Worm (Caenorhabditis elegans) whole organism, early embryonic: ENCODE results near the gene D1044.6.

ENCODE experiments used
- aly-1 ChIP-seq: sonication (generic microtip); optimal IDR thresholded peaks from 2 replicates; lab custom pipeline; 2016; ENCODE audit warnings: missing genetic modification characterization, missing compliant biosample characterization
- ceh-36 ChIP-seq: sonication (generic microtip); optimal IDR thresholded peaks from 2 replicates; lab custom pipeline; 2016; ENCODE audit warnings: missing genetic modification characterization, inconsistent platforms, missing compliant biosample characterization
- pes-1 ChIP-seq: fragments of 200-800 bp; sonication (Bioruptor generic); IDR thresholded peaks from 2 replicates; pipeline ENCODE4 v1.3.6; 2022; ENCODE audit warnings: missing genetic modification reagents, missing genetic modification characterization, missing compliant biosample characterization

- TF ChIP-seq ceh-36 (tag; lab: Kevin White, UChicago) (no peak), aly-1 (no peak), pes-1 (GFP tag; lab: Robert Waterston, UW) (no peak)
These were observed 7.9 kb upstream of the D1044.6 start for ce11 chrIII:5550844-5551243.
